Fruit fly (Drosophila melanogaster) whole organism, prepupa: ENCODE measurements around the gene tyf.

Experiments used
- Blimp-1 ChIP-seq: fragments of 200-800 bp; sonication (Bioruptor generic); optimal IDR thresholded peaks from 3 replicates; lab custom pipeline; 2017; ENCODE audit warnings: missing biosample characterization, missing genetic modification characterization, mild to moderate bottlenecking, moderate library complexity, missing genetic modification reagents
- CG10631 ChIP-seq: fragments of 200-800 bp; sonication (Bioruptor generic); optimal IDR thresholded peaks from 2 replicates; lab custom pipeline; 2016; ENCODE audit warnings: missing biosample characterization, missing genetic modification characterization
- CG10669 ChIP-seq: fragments of 200-800 bp; sonication (Bioruptor generic); optimal IDR thresholded peaks from 3 replicates; lab custom pipeline; 2018; ENCODE audit warnings: missing biosample characterization, mild to moderate bottlenecking, missing genetic modification characterization, moderate library complexity
- CG11762 ChIP-seq: fragments of 200-800 bp; sonication (Bioruptor generic); optimal IDR thresholded peaks from 3 replicates; lab custom pipeline; 2016; ENCODE audit warnings: missing biosample characterization, missing genetic modification characterization; ENCODE audit not compliant: insufficient read depth
- CG11902 ChIP-seq: fragments of 200-800 bp; sonication (Bioruptor generic); optimal IDR thresholded peaks from 3 replicates; lab custom pipeline; 2016; ENCODE audit warnings: missing biosample characterization, missing genetic modification characterization
- CG15336 ChIP-seq: fragments of 200-800 bp; sonication (Bioruptor generic); IDR thresholded peaks from 2 replicates; pipeline ENCODE4 v1.3.6; 2022; ENCODE audit warnings: missing biosample characterization, missing genetic modification characterization
- CG1621 ChIP-seq: fragments of 200-800 bp; sonication (Bioruptor generic); optimal IDR thresholded peaks from 3 replicates; lab custom pipeline; 2018; ENCODE audit warnings: missing biosample characterization, mild to moderate bottlenecking, missing genetic modification characterization
- CG3032 ChIP-seq: fragments of 200-800 bp; optimal IDR thresholded peaks from 2 replicates; lab custom pipeline; 2019; ENCODE audit warnings: missing biosample characterization, mild to moderate bottlenecking, missing genetic modification characterization, moderate library complexity
- CG31627 ChIP-seq: fragments of 200-800 bp; sonication (Bioruptor generic); optimal IDR thresholded peaks from 3 replicates; lab custom pipeline; 2016; ENCODE audit warnings: missing biosample characterization, missing genetic modification characterization
- CG32006 ChIP-seq: fragments of 200-800 bp; sonication (Bioruptor generic); optimal IDR thresholded peaks from 3 replicates; lab custom pipeline; 2017; ENCODE audit warnings: missing biosample characterization, mild to moderate bottlenecking, missing genetic modification characterization
- CG34406 ChIP-seq: fragments of 200-800 bp; sonication (Bioruptor generic); optimal IDR thresholded peaks from 3 replicates; lab custom pipeline; 2016; ENCODE audit warnings: missing biosample characterization, missing genetic modification characterization
- CG3919 ChIP-seq: fragments of 200-800 bp; sonication (Bioruptor generic); optimal IDR thresholded peaks from 3 replicates; lab custom pipeline; 2016; ENCODE audit warnings: missing biosample characterization, missing genetic modification characterization
- CG6163 ChIP-seq: fragments of 200-800 bp; sonication (Bioruptor generic); IDR thresholded peaks from 3 replicates; pipeline ENCODE4 v1.3.6; 2022; ENCODE audit warnings: missing biosample characterization, missing genetic modification characterization
- CG6276 ChIP-seq: fragments of 200-800 bp; sonication (Bioruptor generic); optimal IDR thresholded peaks from 2 replicates; lab custom pipeline; 2017; ENCODE audit warnings: missing biosample characterization, mild to moderate bottlenecking, missing genetic modification characterization
- CG6792 ChIP-seq: fragments of 200-800 bp; sonication (Bioruptor generic); optimal IDR thresholded peaks from 3 replicates; lab custom pipeline; 2016; ENCODE audit warnings: missing biosample characterization, missing genetic modification characterization
- CG6854 ChIP-seq: fragments of 200-800 bp; sonication (Bioruptor generic); optimal IDR thresholded peaks from 2 replicates; lab custom pipeline; 2017; ENCODE audit warnings: missing biosample characterization, mild to moderate bottlenecking, missing genetic modification characterization
- CG7368 ChIP-seq: fragments of 200-800 bp; sonication (Bioruptor generic); optimal IDR thresholded peaks from 3 replicates; lab custom pipeline; 2016; ENCODE audit warnings: missing biosample characterization, missing genetic modification characterization
- CG8119 ChIP-seq: fragments of 200-800 bp; sonication (Bioruptor generic); IDR thresholded peaks from 3 replicates; pipeline ENCODE4 v1.3.6; 2022; ENCODE audit warnings: missing biosample characterization, missing genetic modification characterization
- CG8319 ChIP-seq: fragments of 200-800 bp; sonication (Bioruptor generic); optimal IDR thresholded peaks from 3 replicates; lab custom pipeline; 2016; ENCODE audit warnings: missing biosample characterization, missing genetic modification characterization
- CG8632 ChIP-seq: fragments of 200-800 bp; sonication (Bioruptor generic); optimal IDR thresholded peaks from 3 replicates; lab custom pipeline; 2016; ENCODE audit warnings: missing biosample characterization, missing genetic modification characterization
- CG9139 ChIP-seq: fragments of 200-800 bp; sonication (Bioruptor generic); optimal IDR thresholded peaks from 3 replicates; lab custom pipeline; 2017; ENCODE audit warnings: missing biosample characterization, mild to moderate bottlenecking, missing genetic modification characterization
- Eip78C ChIP-seq: fragments of 200-800 bp; sonication (Bioruptor generic); peaks from one replicate; lab custom pipeline; 2016; ENCODE audit warnings: missing biosample characterization, missing genetic modification characterization
- Eip93F ChIP-seq: fragments of 200-800 bp; sonication (Bioruptor generic); optimal IDR thresholded peaks from 2 replicates; lab custom pipeline; 2016; ENCODE audit warnings: missing biosample characterization, mild to moderate bottlenecking, missing genetic modification characterization
- Ets21C ChIP-seq: fragments of 200-800 bp; sonication (Bioruptor generic); optimal IDR thresholded peaks from 3 replicates; lab custom pipeline; 2016; ENCODE audit warnings: missing biosample characterization, missing genetic modification characterization
- Ets96B ChIP-seq: fragments of 200-800 bp; optimal IDR thresholded peaks from 2 replicates; lab custom pipeline; 2019; ENCODE audit warnings: missing biosample characterization, mild to moderate bottlenecking, missing genetic modification characterization, moderate library complexity
- Hr38 ChIP-seq: sonication (Bioruptor generic); optimal IDR thresholded peaks from 2 replicates; lab custom pipeline; 2016; ENCODE audit warnings: missing biosample characterization, missing genetic modification characterization
- Hr39 ChIP-seq: fragments of 200-800 bp; sonication (Bioruptor generic); optimal IDR thresholded peaks from 2 replicates; lab custom pipeline; 2016; ENCODE audit warnings: missing biosample characterization, missing genetic modification characterization
- Hr4 ChIP-seq: fragments of 200-800 bp; sonication (Bioruptor generic); optimal IDR thresholded peaks from 3 replicates; lab custom pipeline; 2016; ENCODE audit warnings: missing biosample characterization, missing genetic modification characterization
- Lpt ChIP-seq: fragments of 200-800 bp; sonication (Bioruptor generic); optimal IDR thresholded peaks from 3 replicates; lab custom pipeline; 2016; ENCODE audit warnings: missing biosample characterization, missing genetic modification characterization
- Met ChIP-seq: fragments of 200-800 bp; sonication (Bioruptor generic); optimal IDR thresholded peaks from 3 replicates; lab custom pipeline; 2016; ENCODE audit warnings: missing biosample characterization, missing genetic modification characterization
- OdsH ChIP-seq: fragments of 200-800 bp; sonication (Bioruptor generic); optimal IDR thresholded peaks from 3 replicates; lab custom pipeline; 2016; ENCODE audit warnings: missing biosample characterization, missing genetic modification characterization
- Smox ChIP-seq: fragments of 200-800 bp; sonication (Bioruptor generic); optimal IDR thresholded peaks from 3 replicates; lab custom pipeline; 2016; ENCODE audit warnings: missing biosample characterization, missing genetic modification characterization
- Sox102F ChIP-seq: fragments of 200-800 bp; sonication (Bioruptor generic); optimal IDR thresholded peaks from 2 replicates; lab custom pipeline; 2016; ENCODE audit warnings: missing biosample characterization, mild to moderate bottlenecking, missing genetic modification characterization
- Sox14 ChIP-seq: fragments of 200-800 bp; sonication (Bioruptor generic); optimal IDR thresholded peaks from 3 replicates; lab custom pipeline; 2016; ENCODE audit warnings: missing biosample characterization, missing genetic modification characterization
- Sox15 ChIP-seq: fragments of 200-800 bp; sonication (Bioruptor generic); optimal IDR thresholded peaks from 3 replicates; lab custom pipeline; 2016; ENCODE audit warnings: missing biosample characterization, missing genetic modification characterization
- achi ChIP-seq: fragments of 200-800 bp; sonication (Bioruptor generic); optimal IDR thresholded peaks from 3 replicates; lab custom pipeline; 2016; ENCODE audit warnings: missing biosample characterization, missing genetic modification characterization
- acj6 ChIP-seq: fragments of 200-800 bp; sonication (Bioruptor generic); optimal IDR thresholded peaks from 3 replicates; lab custom pipeline; 2016; ENCODE audit warnings: missing biosample characterization, missing genetic modification characterization
- dac ChIP-seq: fragments of 200-800 bp; sonication (Bioruptor generic); optimal IDR thresholded peaks from 2 replicates; lab custom pipeline; 2017; ENCODE audit warnings: missing biosample characterization, mild to moderate bottlenecking, missing genetic modification characterization
- dsx ChIP-seq: fragments of 200-800 bp; optimal IDR thresholded peaks from 3 replicates; lab custom pipeline; 2019; ENCODE audit warnings: missing biosample characterization, mild to moderate bottlenecking, missing genetic modification characterization, moderate library complexity; ENCODE audit not compliant: poor library complexity, severe bottlenecking
- esn ChIP-seq: fragments of 200-800 bp; sonication (Bioruptor generic); optimal IDR thresholded peaks from 2 replicates; lab custom pipeline; 2016; ENCODE audit warnings: missing biosample characterization, mild to moderate bottlenecking, missing genetic modification characterization, moderate library complexity
- fd85E ChIP-seq: fragments of 200-800 bp; sonication (Bioruptor generic); optimal IDR thresholded peaks from 3 replicates; lab custom pipeline; 2016; ENCODE audit warnings: missing biosample characterization, missing genetic modification characterization
- fkh ChIP-seq: fragments of 200-800 bp; sonication (Bioruptor generic); optimal IDR thresholded peaks from 3 replicates; lab custom pipeline; 2017; ENCODE audit warnings: missing biosample characterization, mild to moderate bottlenecking, missing genetic modification characterization, moderate library complexity
- net ChIP-seq: fragments of 200-800 bp; sonication (Bioruptor generic); optimal IDR thresholded peaks from 3 replicates; lab custom pipeline; 2016; ENCODE audit warnings: missing biosample characterization, missing genetic modification characterization
- spab ChIP-seq: fragments of 200-800 bp; sonication (Bioruptor generic); optimal IDR thresholded peaks from 2 replicates; lab custom pipeline; 2017; ENCODE audit warnings: missing biosample characterization, mild to moderate bottlenecking, missing genetic modification characterization, missing genetic modification reagents
- svp ChIP-seq: fragments of 200-800 bp; sonication (Bioruptor generic); peaks from one replicate; lab custom pipeline; 2016; ENCODE audit warnings: missing biosample characterization, missing genetic modification characterization
- topi ChIP-seq: fragments of 200-800 bp; sonication (Bioruptor generic); optimal IDR thresholded peaks from 3 replicates; lab custom pipeline; 2016; ENCODE audit warnings: missing biosample characterization, missing genetic modification characterization
- vri ChIP-seq: fragments of 200-800 bp; sonication (Bioruptor generic); optimal IDR thresholded peaks from 3 replicates; lab custom pipeline; 2016; ENCODE audit warnings: missing biosample characterization, mild to moderate bottlenecking, missing genetic modification characterization

The tyf gene

DNA sequence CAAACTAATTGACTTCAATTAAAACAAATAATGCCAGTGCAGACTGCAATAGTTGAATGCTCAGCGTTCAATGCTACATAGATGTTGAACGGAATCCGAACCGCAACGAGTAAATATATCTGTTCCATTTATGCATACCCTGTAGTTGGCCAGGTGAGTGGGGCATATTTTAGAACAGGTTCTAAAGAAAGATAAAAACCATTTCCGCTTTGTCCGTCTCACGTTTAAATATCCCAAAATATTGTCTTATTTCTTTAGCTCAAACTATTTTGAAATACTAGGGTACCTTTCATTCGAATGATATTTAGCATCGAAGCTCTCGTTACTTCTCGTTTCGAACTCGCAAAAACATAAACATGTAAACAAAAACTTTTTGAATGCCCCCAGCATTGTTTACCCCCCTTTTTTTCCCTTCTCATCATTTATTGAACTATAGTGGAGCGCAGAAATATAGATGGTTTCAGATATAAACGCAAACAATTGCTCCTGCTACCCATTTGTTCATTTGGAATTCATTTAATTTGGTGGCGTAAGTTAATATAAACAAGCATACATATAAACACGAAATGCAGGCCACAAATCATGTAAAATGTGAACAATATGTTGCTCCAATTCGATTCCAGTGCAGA is 55.4 kb downstream of the tyf start (continued):
- no peak for TF ChIP-seq CG9139
- no peak for TF ChIP-seq Smox
- no peak for TF ChIP-seq esn (GFP tag; lab: Kevin White, UChicago)
- no peak for TF ChIP-seq CG6854 (GFP tag; lab: Kevin White, UChicago)
- TF ChIP-seq Ets21C (GFP tag; lab: Kevin White, UChicago): no peak
- TF ChIP-seq fd85E (GFP tag; lab: Kevin White, UChicago): no peak
- TF ChIP-seq Eip93F (GFP tag; lab: Kevin White, UChicago): no peak
- TF ChIP-seq Hr39 (GFP tag; lab: Kevin White, UChicago): peak; percentile 33
- peak; percentile 47; the same call in 2 of the 3 replicates for TF ChIP-seq CG8119 (GFP tag; lab: Robert Waterston, UW)
- TF ChIP-seq Ets96B (tag; lab: Kevin White, UChicago): peak; percentile 0
- peak; percentile 33 for TF ChIP-seq acj6 (GFP tag; lab: Kevin White, UChicago)
- TF ChIP-seq CG1621: no peak
- no peak for TF ChIP-seq Lpt (GFP tag; lab: Kevin White, UChicago)
- TF ChIP-seq CG3032 (tag; lab: Kevin White, UChicago): no peak
- TF ChIP-seq CG7368 (GFP tag; lab: Kevin White, UChicago): no peak
- no peak for TF ChIP-seq CG11762
- TF ChIP-seq dac (GFP tag; lab: Kevin White, UChicago): no peak
- TF ChIP-seq CG10631 (GFP tag; lab: Kevin White, UChicago): peak; percentile 23
- TF ChIP-seq Met (GFP tag; lab: Kevin White, UChicago): peak; percentile 28
- no peak for TF ChIP-seq CG8632
- TF ChIP-seq topi (GFP tag; lab: Kevin White, UChicago): peak; percentile 9
- peak; percentile 4 for TF ChIP-seq Sox14 (GFP tag; lab: Kevin White, UChicago)
- TF ChIP-seq dsx: no peak
- TF ChIP-seq CG31627 (GFP tag; lab: Kevin White, UChicago): no peak
- no peak for TF ChIP-seq Blimp-1 (GFP tag; lab: Kevin White, UChicago)
- TF ChIP-seq OdsH (GFP tag; lab: Kevin White, UChicago): peak; percentile 46
- no peak for TF ChIP-seq vri (GFP tag; lab: Kevin White, UChicago)

DNA sequence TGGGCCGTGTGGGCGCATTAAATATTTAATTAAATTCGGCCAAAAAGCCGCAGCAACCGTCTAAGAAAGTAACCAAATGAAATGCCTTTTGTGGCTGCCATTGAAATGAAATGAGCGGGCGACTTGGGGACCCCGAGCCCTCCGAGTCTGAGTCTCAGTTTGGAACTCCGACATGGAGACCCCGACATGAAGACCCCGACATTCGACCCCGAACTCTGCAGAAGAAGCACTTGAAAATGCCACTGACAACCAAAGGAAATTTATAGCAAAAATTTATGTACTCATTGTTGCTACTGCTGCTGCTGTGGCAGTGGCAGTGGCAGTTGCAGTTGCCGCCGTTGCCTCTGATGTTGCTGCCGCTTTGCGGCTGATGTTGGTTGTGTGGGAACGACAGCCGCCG is 56.6 kb downstream of the tyf start:
- peak; percentile 26 for TF ChIP-seq svp (GFP tag; lab: Kevin White, UChicago)
- no peak for TF ChIP-seq CG11902 (GFP tag; lab: Kevin White, UChicago)
- peak; percentile 79 for TF ChIP-seq CG8319 (GFP tag; lab: Kevin White, UChicago)

DNA sequence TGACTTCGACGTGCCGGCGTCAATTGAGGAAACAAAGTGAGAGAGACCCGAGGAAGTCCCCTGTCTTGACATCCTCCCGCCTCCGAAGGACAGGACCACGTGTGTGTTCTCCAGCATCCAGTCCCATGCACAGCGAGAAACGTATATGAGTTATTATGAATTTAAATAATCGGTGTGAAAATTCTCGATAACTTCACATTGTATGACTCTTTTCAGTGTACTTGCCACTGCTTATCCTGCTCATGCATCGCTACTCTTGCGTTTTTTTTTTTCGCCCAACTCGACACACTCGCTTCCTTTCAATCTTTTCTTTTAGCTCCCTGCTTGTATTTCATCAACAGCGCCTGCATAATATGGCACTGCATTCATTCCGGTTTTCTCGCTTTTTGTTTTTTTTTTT is 59.0 kb downstream of the tyf start:
- TF ChIP-seq svp (GFP tag; lab: Kevin White, UChicago) (peak; percentile 75), CG6276 (no peak), spab (GFP tag; lab: Kevin White, UChicago) (peak; percentile 41), CG34406 (GFP tag; lab: Kevin White, UChicago) (peak; percentile 40), CG3919 (GFP tag; lab: Kevin White, UChicago) (peak; percentile 70), Lpt (GFP tag; lab: Kevin White, UChicago) (peak; percentile 34), CG10631 (GFP tag; lab: Kevin White, UChicago) (peak; percentile 48), achi (GFP tag; lab: Kevin White, UChicago) (peak; percentile 63), Hr39 (GFP tag; lab: Kevin White, UChicago) (peak; percentile 58), fkh (no peak), CG32006 (GFP tag; lab: Kevin White, UChicago) (peak; percentile 18), CG8632 (peak; percentile 62), CG1621 (no peak), Sox102F (GFP tag; lab: Kevin White, UChicago) (peak; percentile 64), CG6792 (peak; percentile 71), net (peak; percentile 40), Eip78C (GFP tag; lab: Kevin White, UChicago) (peak; percentile 88), Hr38 (GFP tag; lab: Kevin White, UChicago) (no peak), CG10669 (peak; percentile 39), CG11762 (peak; percentile 52), Hr4 (peak; percentile 9), Ets96B (tag; lab: Kevin White, UChicago) (peak; percentile 37), Smox (peak; percentile 63), CG15336 (peak; percentile 44; the same call in 1 of the 2 replicates), Eip93F (GFP tag; lab: Kevin White, UChicago) (no peak), Met (GFP tag; lab: Kevin White, UChicago) (peak; percentile 70), CG6163 (GFP tag; lab: Robert Waterston, UW) (peak; percentile 58; the same call in 1 of the 3 replicates), Sox15 (GFP tag; lab: Kevin White, UChicago) (peak; percentile 34), CG3032 (tag; lab: Kevin White, UChicago) (peak; percentile 33), dac (GFP tag; lab: Kevin White, UChicago) (no peak)
